Fruit fly (Drosophila melanogaster) whole organism, wandering third instar larva: Measurements from ENCODE around the gene CG42240.

Experiments
- CG9705 ChIP-seq: fragments of 200-800 bp; sonication (Bioruptor generic); optimal IDR thresholded peaks from 2 replicates; lab custom pipeline; 2018; ENCODE audit warnings: missing biosample characterization, mild to moderate bottlenecking, missing genetic modification characterization
- lola ChIP-seq: fragments of >200 bp; optimal IDR thresholded peaks from 2 replicates; lab custom pipeline; 2017; ENCODE audit warnings: missing biosample characterization, missing genetic modification characterization
- pan ChIP-seq: fragments of >200 bp; optimal IDR thresholded peaks from 2 replicates; lab custom pipeline; 2017

- no peak for TF ChIP-seq CG9705 (GFP tag; lab: Kevin White, UChicago)
- TF ChIP-seq pan = no peak
- no peak for TF ChIP-seq lola (GFP tag; lab: Kevin White, UChicago)
Measured at dm6 chrX:6361215-6361614, 30.6 kb downstream of the CG42240 start.
